Worm (Caenorhabditis elegans) whole organism, L2 larva: ENCODE results near the gene clec-26.

Source experiments
- C34F6.9 ChIP-seq: fragments of 150-350 bp; optimal IDR thresholded peaks from 2 replicates; lab custom pipeline; 2014; ENCODE audit warnings: missing biosample characterization, missing genetic modification characterization
- R02D3.7 ChIP-seq: fragments of 150-350 bp; optimal IDR thresholded peaks from 2 replicates; lab custom pipeline; 2014; ENCODE audit warnings: missing biosample characterization, missing genetic modification characterization
- Y55F3AM.14 ChIP-seq: fragments of 200-800 bp; sonication (Bioruptor generic); optimal IDR thresholded peaks from 2 replicates; lab custom pipeline; 2018; ENCODE audit warnings: mild to moderate bottlenecking, missing genetic modification characterization, missing compliant biosample characterization
- alr-1 ChIP-seq: fragments of 150-350 bp; optimal IDR thresholded peaks from 2 replicates; lab custom pipeline; 2014; ENCODE audit warnings: missing biosample characterization, missing genetic modification characterization
- aly-2 ChIP-seq: fragments of 150-350 bp; optimal IDR thresholded peaks from 2 replicates; lab custom pipeline; 2014; ENCODE audit warnings: missing biosample characterization, missing genetic modification characterization
- ama-1 ChIP-seq: fragments of 150-350 bp; optimal IDR thresholded peaks from 2 replicates; lab custom pipeline; 2018; ENCODE audit warnings: inconsistent platforms
- blmp-1 ChIP-seq: sonication (generic microtip); optimal IDR thresholded peaks from 2 replicates; lab custom pipeline; 2017; ENCODE audit warnings: missing genetic modification characterization, mild to moderate bottlenecking, missing compliant biosample characterization, antibody characterized with exemption, moderate library complexity; ENCODE audit not compliant: insufficient read depth
- ceh-16 ChIP-seq: fragments of 150-350 bp; optimal IDR thresholded peaks from 2 replicates; lab custom pipeline; 2014; ENCODE audit warnings: missing biosample characterization, missing genetic modification characterization
- ceh-82 ChIP-seq: fragments of 150-350 bp; optimal IDR thresholded peaks from 2 replicates; lab custom pipeline; 2014; ENCODE audit warnings: missing biosample characterization, missing genetic modification characterization
- crh-2 ChIP-seq: sonication (generic microtip); optimal IDR thresholded peaks from 2 replicates; lab custom pipeline; 2017; ENCODE audit warnings: missing biosample characterization, missing genetic modification characterization
- dmd-4 ChIP-seq: sonication (generic microtip); optimal IDR thresholded peaks from 2 replicates; lab custom pipeline; 2017; ENCODE audit warnings: missing biosample characterization, missing genetic modification characterization
- egl-27 ChIP-seq: sonication (generic microtip); optimal IDR thresholded peaks from 3 replicates; lab custom pipeline; 2017; ENCODE audit warnings: missing biosample characterization, missing genetic modification reagents, missing genetic modification characterization
- elt-1 ChIP-seq: fragments of 150-350 bp; optimal IDR thresholded peaks from 2 replicates; lab custom pipeline; 2014; ENCODE audit warnings: missing biosample characterization, missing genetic modification characterization
- elt-3 ChIP-seq: sonication (generic microtip); optimal IDR thresholded peaks from 2 replicates; lab custom pipeline; 2017; ENCODE audit warnings: missing biosample characterization, missing genetic modification characterization
- gmeb-1 ChIP-seq: fragments of 150-350 bp; optimal IDR thresholded peaks from 2 replicates; lab custom pipeline; 2014; ENCODE audit warnings: missing biosample characterization, missing genetic modification characterization
- lin-11 ChIP-seq: fragments of 150-350 bp; sonication (generic microtip); optimal IDR thresholded peaks from 2 replicates; lab custom pipeline; 2014; ENCODE audit warnings: missing biosample characterization, missing genetic modification characterization, inconsistent platforms, mixed read lengths
- lin-13 ChIP-seq: fragments of 150-350 bp; optimal IDR thresholded peaks from 2 replicates; lab custom pipeline; 2014; ENCODE audit warnings: missing biosample characterization, missing genetic modification reagents, missing genetic modification characterization
- lin-39 ChIP-seq: fragments of 150-350 bp; optimal IDR thresholded peaks from 2 replicates; lab custom pipeline; 2014; ENCODE audit warnings: missing biosample characterization, missing genetic modification reagents, missing genetic modification characterization
- mab-5 ChIP-seq: fragments of 150-350 bp; optimal IDR thresholded peaks from 2 replicates; lab custom pipeline; 2014; ENCODE audit warnings: missing biosample characterization, missing genetic modification characterization
- mbf-1 ChIP-seq: sonication (generic microtip); optimal IDR thresholded peaks from 2 replicates; lab custom pipeline; 2017; ENCODE audit warnings: missing biosample characterization, missing genetic modification characterization
- mdl-1 ChIP-seq, 2 experiments: fragments of 150-350 bp in 1 of 2; sonication (generic microtip) in 1 of 2; optimal IDR thresholded peaks; 2 replicates each; lab custom pipeline; 2017; ENCODE audit warnings: missing biosample characterization in 2 of 2, missing genetic modification characterization in 2 of 2
- nhr-12 ChIP-seq: fragments of 150-350 bp; optimal IDR thresholded peaks from 2 replicates; lab custom pipeline; 2014; ENCODE audit warnings: missing biosample characterization, missing genetic modification characterization
- nhr-21 ChIP-seq: fragments of 150-350 bp; optimal IDR thresholded peaks from 2 replicates; lab custom pipeline; 2014; ENCODE audit warnings: missing biosample characterization, missing genetic modification characterization
- nhr-23 ChIP-seq: fragments of 150-350 bp; optimal IDR thresholded peaks from 2 replicates; lab custom pipeline; 2014; ENCODE audit warnings: missing biosample characterization, missing genetic modification reagents, missing genetic modification characterization
- nhr-237 ChIP-seq: fragments of 150-350 bp; optimal IDR thresholded peaks from 2 replicates; lab custom pipeline; 2014; ENCODE audit warnings: missing biosample characterization, missing genetic modification characterization
- nhr-25 ChIP-seq: fragments of 150-350 bp; sonication (generic microtip); optimal IDR thresholded peaks from 3 replicates; lab custom pipeline; 2014; ENCODE audit warnings: missing biosample characterization, missing genetic modification characterization
- nhr-6 ChIP-seq: fragments of 150-350 bp; optimal IDR thresholded peaks from 2 replicates; lab custom pipeline; 2014; ENCODE audit warnings: missing biosample characterization, missing genetic modification characterization
- nhr-77 ChIP-seq: fragments of 150-350 bp; optimal IDR thresholded peaks from 2 replicates; lab custom pipeline; 2014; ENCODE audit warnings: missing biosample characterization, missing genetic modification characterization
- sem-4 ChIP-seq: fragments of 150-350 bp; optimal IDR thresholded peaks from 2 replicates; lab custom pipeline; 2014; ENCODE audit warnings: missing biosample characterization, missing genetic modification reagents, missing genetic modification characterization
- sma-3 ChIP-seq: sonication (generic microtip); optimal IDR thresholded peaks from 2 replicates; lab custom pipeline; 2016; ENCODE audit warnings: missing genetic modification reagents, missing genetic modification characterization, missing compliant biosample characterization
- sma-9 ChIP-seq, 2 experiments: fragments of 150-350 bp in 1 of 2; sonication (generic microtip) in 1 of 2; optimal IDR thresholded peaks; 2 replicates each; lab custom pipeline; 2014 to 2016; ENCODE audit warnings: missing genetic modification characterization in 2 of 2, mild to moderate bottlenecking in 1 of 2, missing biosample characterization in 1 of 2, missing compliant biosample characterization in 1 of 2, missing genetic modification reagents in 1 of 2, moderate library complexity in 1 of 2
- snpc-4 ChIP-seq: fragments of 150-350 bp; optimal IDR thresholded peaks from 2 replicates; lab custom pipeline; 2014; ENCODE audit warnings: missing biosample characterization, missing genetic modification characterization
- unc-39 ChIP-seq: fragments of 150-350 bp; optimal IDR thresholded peaks from 2 replicates; lab custom pipeline; 2014; ENCODE audit warnings: missing biosample characterization, missing genetic modification characterization
- unc-55 ChIP-seq: fragments of 150-350 bp; sonication (generic microtip); optimal IDR thresholded peaks from 3 replicates; lab custom pipeline; 2014; ENCODE audit warnings: missing biosample characterization, missing genetic modification reagents, missing genetic modification characterization
- zag-1 ChIP-seq: fragments of 150-350 bp; optimal IDR thresholded peaks from 2 replicates; lab custom pipeline; 2014; ENCODE audit warnings: missing biosample characterization, missing genetic modification characterization
- ztf-1 ChIP-seq: fragments of 200-800 bp; sonication (Bioruptor generic); conservative IDR thresholded peaks from 2 replicates; pipeline ENCODE4 v1.3.6; 2022; ENCODE audit warnings: missing genetic modification characterization, missing compliant biosample characterization
- ztf-11 ChIP-seq: sonication (generic microtip); optimal IDR thresholded peaks from 2 replicates; lab custom pipeline; 2017; ENCODE audit warnings: missing biosample characterization, missing genetic modification characterization
- ztf-4 ChIP-seq: fragments of 150-350 bp; optimal IDR thresholded peaks from 2 replicates; lab custom pipeline; 2014; ENCODE audit warnings: missing biosample characterization, missing genetic modification characterization

The clec-26 gene

ce11 chrV:16842941-16843340, 5.5 kb upstream of the clec-26 start, which contains the start of gene clec-25:
Gene clec-25, plus strand, starts transcription at chrV:16843241.
- TF ChIP-seq nhr-23 (tag; lab: Kevin White, UChicago) (no peak), mbf-1 (tag; lab: Kevin White, UChicago) (no peak), mdl-1 (tag; optimal IDR thresholded peaks at IDR 0.05; lab: Kevin White, UChicago) (no peak), lin-13 (GFP tag; lab: Kevin White, UChicago) (no peak), C34F6.9 (no peak), nhr-77 (tag; lab: Kevin White, UChicago) (no peak), R02D3.7 (tag; lab: Kevin White, UChicago) (no peak), nhr-6 (no peak), nhr-21 (tag; lab: Kevin White, UChicago) (no peak), elt-3 (no peak), ceh-16 (tag; lab: Kevin White, UChicago) (no peak), zag-1 (tag; lab: Kevin White, UChicago) (no peak), sma-9 (GFP tag; optimal IDR thresholded peaks at IDR 0.05; lab: Kevin White, UChicago) (no peak), sma-9 (tag; optimal IDR thresholded peaks at IDR 0.05; lab: Kevin White, UChicago) (no peak), Y55F3AM.14 (no peak), ztf-4 (tag; lab: Kevin White, UChicago) (no peak), crh-2 (tag; lab: Kevin White, UChicago) (no peak), alr-1 (tag; lab: Kevin White, UChicago) (no peak), lin-11 (tag; lab: Kevin White, UChicago) (no peak), sem-4 (tag; lab: Kevin White, UChicago) (no peak), nhr-237 (tag; lab: Kevin White, UChicago) (no peak)

ce11 chrV:16852002-16852401, 3.6 kb downstream of the clec-26 start, which contains the start of gene clec-37:
Gene clec-37, minus strand, starts transcription at chrV:16852102.
- TF ChIP-seq dmd-4 (tag; lab: Kevin White, UChicago) = no peak
- no peak for TF ChIP-seq sem-4 (tag; lab: Kevin White, UChicago)
- no peak for TF ChIP-seq ztf-1 (GFP tag; lab: Robert Waterston, UW)
- no peak for TF ChIP-seq zag-1 (tag; lab: Kevin White, UChicago)
- no peak for TF ChIP-seq lin-13 (GFP tag; lab: Kevin White, UChicago)
- TF ChIP-seq nhr-77 (tag; lab: Kevin White, UChicago) = no peak
- no peak for TF ChIP-seq ceh-82
- TF ChIP-seq elt-1 (tag; lab: Kevin White, UChicago) = no peak
- no peak for TF ChIP-seq nhr-21 (tag; lab: Kevin White, UChicago)
- TF ChIP-seq R02D3.7 (tag; lab: Kevin White, UChicago) = no peak
- no peak for TF ChIP-seq ceh-16 (tag; lab: Kevin White, UChicago)
- TF ChIP-seq lin-39 (tag; lab: Kevin White, UChicago) = no peak
- no peak for TF ChIP-seq lin-11 (tag; lab: Kevin White, UChicago)
- TF ChIP-seq, all 48 proteins: peak for 0

ce11 chrV:16853956-16854683, 5.7 kb downstream of the clec-26 start, which contains the start of the genes clec-35 and clec-27:
Gene clec-35, minus strand, starts transcription at chrV:16854056.
Gene clec-27, plus strand, starts transcription at chrV:16854633.
- TF ChIP-seq ama-1 (lab: Kevin White, UChicago) = no peak
- TF ChIP-seq crh-2 (tag; lab: Kevin White, UChicago) = no peak
- TF ChIP-seq mab-5 (tag; lab: Kevin White, UChicago) = no peak
- TF ChIP-seq elt-1 (tag; lab: Kevin White, UChicago) = no peak
- TF ChIP-seq aly-2 (tag; lab: Kevin White, UChicago) = no peak
- no peak for TF ChIP-seq egl-27 (tag; lab: Kevin White, UChicago)
- no peak for TF ChIP-seq ztf-11 (tag; lab: Kevin White, UChicago)
- no peak for TF ChIP-seq ceh-16 (tag; lab: Kevin White, UChicago)
- no peak for TF ChIP-seq zag-1 (tag; lab: Kevin White, UChicago)
- TF ChIP-seq lin-39 (tag; lab: Kevin White, UChicago) = no peak
- TF ChIP-seq nhr-25 (tag; lab: Kevin White, UChicago) = no peak
- no peak for TF ChIP-seq dmd-4 (tag; lab: Kevin White, UChicago)
- no peak for TF ChIP-seq nhr-237 (tag; lab: Kevin White, UChicago)
- TF ChIP-seq unc-55 (GFP tag; lab: Kevin White, UChicago) = no peak
- no peak for TF ChIP-seq snpc-4
- TF ChIP-seq Y55F3AM.14 = no peak
- no peak for TF ChIP-seq ztf-1 (GFP tag; lab: Robert Waterston, UW)

ce11 chrV:16857977-16858479, 9.6 kb downstream of the clec-26 start, which contains the start of the genes clec-31 and clec-22:
Gene clec-31, minus strand, starts transcription at chrV:16858077.
Gene clec-22, plus strand, starts transcription at chrV:16858429.
- TF ChIP-seq R02D3.7 (tag; lab: Kevin White, UChicago) (no peak), elt-3 (no peak), mdl-1 (tag; optimal IDR thresholded peaks at IDR 0.05; lab: Kevin White, UChicago) (no peak), sma-3 (GFP tag; lab: Kevin White, UChicago) (no peak), zag-1 (tag; lab: Kevin White, UChicago) (no peak), nhr-12 (tag; lab: Kevin White, UChicago) (no peak), gmeb-1 (tag; lab: Kevin White, UChicago) (no peak), ceh-16 (tag; lab: Kevin White, UChicago) (no peak), elt-1 (tag; lab: Kevin White, UChicago) (no peak), ztf-4 (tag; lab: Kevin White, UChicago) (no peak), unc-39 (tag; lab: Kevin White, UChicago) (no peak), alr-1 (tag; lab: Kevin White, UChicago) (no peak), sem-4 (tag; lab: Kevin White, UChicago) (no peak), blmp-1 (tag; lab: Kevin White, UChicago) (no peak)
